Fruit fly (Drosophila melanogaster) whole organism, embryonic: ENCODE measurements around the gene lobo.

Source experiments
- Abd-B ChIP-seq: fragments of 200-800 bp; sonication (Bioruptor generic); optimal IDR thresholded peaks from 2 replicates; lab custom pipeline; 2018; ENCODE audit warnings: missing biosample characterization, mild to moderate bottlenecking, missing genetic modification characterization, moderate library complexity
- Ada2b ChIP-seq: fragments of 200-800 bp; sonication (Bioruptor generic); IDR thresholded peaks from 2 replicates; pipeline ENCODE4 v1.3.6; 2022; ENCODE audit warnings: missing biosample characterization, missing genetic modification characterization
- Adf1 ChIP-seq: fragments of 200-800 bp; sonication (Bioruptor generic); IDR thresholded peaks from 2 replicates; pipeline ENCODE4 v1.3.6; 2022; ENCODE audit warnings: missing biosample characterization, missing genetic modification characterization
- CG1024 ChIP-seq: fragments of 200-800 bp; sonication (Bioruptor generic); IDR thresholded peaks from 2 replicates; pipeline ENCODE4 v1.3.6; 2022; ENCODE audit warnings: missing biosample characterization, missing genetic modification characterization
- CG10431 ChIP-seq: fragments of 200-800 bp; sonication (Bioruptor generic); optimal IDR thresholded peaks from 3 replicates; lab custom pipeline; 2018; ENCODE audit warnings: missing biosample characterization, mild to moderate bottlenecking, missing genetic modification characterization
- CG11695 ChIP-seq: fragments of 200-800 bp; sonication (Bioruptor generic); IDR thresholded peaks from 3 replicates; pipeline ENCODE4 v1.3.6; 2022; ENCODE audit warnings: missing biosample characterization, missing genetic modification characterization
- CG12155 ChIP-seq: fragments of 200-800 bp; sonication (Bioruptor generic); optimal IDR thresholded peaks from 3 replicates; lab custom pipeline; 2016; ENCODE audit warnings: missing biosample characterization, missing genetic modification characterization
- CG13123 ChIP-seq: fragments of 200-800 bp; sonication (Bioruptor generic); optimal IDR thresholded peaks from 2 replicates; lab custom pipeline; 2016; ENCODE audit warnings: missing biosample characterization, missing genetic modification characterization
- CG17385 ChIP-seq: fragments of 200-800 bp; sonication (Bioruptor generic); optimal IDR thresholded peaks from 3 replicates; lab custom pipeline; 2018; ENCODE audit warnings: missing biosample characterization, mild to moderate bottlenecking, missing genetic modification characterization
- CG18011 ChIP-seq: fragments of 200-800 bp; sonication (Bioruptor generic); optimal IDR thresholded peaks from 2 replicates; lab custom pipeline; 2017; ENCODE audit warnings: missing biosample characterization, missing genetic modification characterization, mild to moderate bottlenecking, moderate library complexity, missing genotype
- CG18599 ChIP-seq: fragments of 200-800 bp; sonication (Bioruptor generic); optimal IDR thresholded peaks from 3 replicates; lab custom pipeline; 2017; ENCODE audit warnings: missing biosample characterization, missing genetic modification characterization, mild to moderate bottlenecking, moderate library complexity, missing genetic modification reagents
- CG18764 ChIP-seq: fragments of 200-800 bp; sonication (Bioruptor generic); optimal IDR thresholded peaks from 3 replicates; lab custom pipeline; 2016; ENCODE audit warnings: missing biosample characterization, missing genetic modification characterization
- CG2120 ChIP-seq: fragments of 200-800 bp; sonication (Bioruptor generic); optimal IDR thresholded peaks from 3 replicates; lab custom pipeline; 2016; ENCODE audit warnings: missing biosample characterization, missing genetic modification characterization
- CG2202 ChIP-seq: fragments of 200-800 bp; sonication (Bioruptor generic); optimal IDR thresholded peaks from 2 replicates; lab custom pipeline; 2018; ENCODE audit warnings: missing biosample characterization, mild to moderate bottlenecking, missing genetic modification characterization
- CG4328 ChIP-seq: fragments of 200-800 bp; sonication (Bioruptor generic); optimal IDR thresholded peaks from 3 replicates; lab custom pipeline; 2017; ENCODE audit warnings: missing biosample characterization, missing genetic modification reagents, missing genetic modification characterization
- CG6689 ChIP-seq: fragments of 200-800 bp; sonication (Bioruptor generic); IDR thresholded peaks from 2 replicates; pipeline ENCODE4 v1.3.6; 2022; ENCODE audit warnings: missing biosample characterization, missing genetic modification characterization
- CG7556 ChIP-seq: fragments of 200-800 bp; sonication (Bioruptor generic); optimal IDR thresholded peaks from 2 replicates; lab custom pipeline; 2017; ENCODE audit warnings: missing biosample characterization, mild to moderate bottlenecking, missing genetic modification characterization
- CG7963 ChIP-seq: fragments of 200-800 bp; sonication (Bioruptor generic); IDR thresholded peaks from 3 replicates; pipeline ENCODE4 v1.3.6; 2022; ENCODE audit warnings: missing biosample characterization, missing genetic modification characterization; ENCODE audit not compliant: partially characterized antibody
- CG8359 ChIP-seq: fragments of 200-800 bp; sonication (Bioruptor generic); optimal IDR thresholded peaks from 2 replicates; lab custom pipeline; 2017; ENCODE audit warnings: missing biosample characterization, mild to moderate bottlenecking, missing genetic modification characterization, borderline replicate concordance
- CG8765 ChIP-seq: fragments of 200-800 bp; sonication (Bioruptor generic); IDR thresholded peaks from 2 replicates; pipeline ENCODE4 v1.3.6; 2022; ENCODE audit warnings: missing biosample characterization, missing genetic modification characterization
- CG9215 ChIP-seq: fragments of 200-800 bp; sonication (Bioruptor generic); IDR thresholded peaks from 2 replicates; pipeline ENCODE4 v1.3.6; 2022; ENCODE audit warnings: missing biosample characterization, missing genetic modification characterization
- Dref ChIP-seq: fragments of 200-800 bp; sonication (Bioruptor generic); IDR thresholded peaks from 2 replicates; pipeline ENCODE4 v1.3.6; 2022; ENCODE audit warnings: missing biosample characterization, missing genetic modification characterization
- Drgx ChIP-seq: fragments of 200-800 bp; sonication (Bioruptor generic); IDR thresholded peaks from 2 replicates; pipeline ENCODE4 v1.3.6; 2022; ENCODE audit warnings: missing biosample characterization, missing genetic modification characterization
- GATAe ChIP-seq: fragments of 200-800 bp; sonication (Bioruptor generic); conservative IDR thresholded peaks from 2 replicates; pipeline ENCODE4 v1.3.6; 2022; ENCODE audit warnings: missing biosample characterization, missing genetic modification characterization
- Mrtf ChIP-seq: fragments of 200-800 bp; sonication (Bioruptor generic); IDR thresholded peaks from 3 replicates; pipeline ENCODE4 v1.3.6; 2022; ENCODE audit warnings: missing biosample characterization, missing genetic modification characterization
- Nf-YA ChIP-seq: fragments of 200-800 bp; sonication (Bioruptor generic); IDR thresholded peaks from 2 replicates; pipeline ENCODE4 v1.3.6; 2022; ENCODE audit warnings: missing biosample characterization, missing genetic modification characterization
- Oaz ChIP-seq: fragments of 200-800 bp; sonication (Bioruptor generic); IDR thresholded peaks from 2 replicates; pipeline ENCODE4 v1.3.6; 2022; ENCODE audit warnings: missing biosample characterization, missing genetic modification characterization
- Six4 ChIP-seq: fragments of 200-800 bp; sonication (Bioruptor generic); optimal IDR thresholded peaks from 2 replicates; lab custom pipeline; 2016; ENCODE audit warnings: missing biosample characterization, missing genetic modification characterization
- Taf1 ChIP-seq: fragments of 200-800 bp; sonication (Bioruptor generic); IDR thresholded peaks from 2 replicates; pipeline ENCODE4 v1.3.6; 2022; ENCODE audit warnings: missing biosample characterization, missing genetic modification characterization
- Trl ChIP-seq, 3 experiments: fragments of >200 bp in 2 of 3; fragments of 200-800 bp in 1 of 3; sonication (Bioruptor generic) in 1 of 3; optimal IDR thresholded peaks; 2 replicates in 1 of 3; 3 replicates in 2 of 3; lab custom pipeline; 2016 to 2017; ENCODE audit warnings: missing biosample characterization in 1 of 3, missing genetic modification characterization in 1 of 3
- YL-1 ChIP-seq: fragments of 200-800 bp; sonication (Bioruptor generic); optimal IDR thresholded peaks from 3 replicates; lab custom pipeline; 2017; ENCODE audit warnings: missing biosample characterization, mild to moderate bottlenecking, missing genetic modification characterization
- br ChIP-seq: fragments of >200 bp; optimal IDR thresholded peaks from 2 replicates; lab custom pipeline; 2017
- cad ChIP-seq: fragments of >200 bp; optimal IDR thresholded peaks from 2 replicates; lab custom pipeline; 2017; ENCODE audit warnings: missing biosample characterization, missing genetic modification characterization
- cato ChIP-seq: fragments of 200-800 bp; sonication (Bioruptor generic); optimal IDR thresholded peaks from 2 replicates; lab custom pipeline; 2016; ENCODE audit warnings: missing biosample characterization, missing genetic modification characterization, borderline replicate concordance
- dan ChIP-seq: fragments of 200-800 bp; sonication (Bioruptor generic); IDR thresholded peaks from 2 replicates; pipeline ENCODE4 v1.3.6; 2022; ENCODE audit warnings: missing biosample characterization, missing genetic modification characterization
- gce ChIP-seq: fragments of 200-800 bp; sonication (Bioruptor generic); IDR thresholded peaks from 3 replicates; pipeline ENCODE4 v1.3.6; 2022; ENCODE audit warnings: missing biosample characterization, missing genetic modification characterization
- gro ChIP-seq: fragments of 200-800 bp; sonication (Bioruptor generic); optimal IDR thresholded peaks from 2 replicates; lab custom pipeline; 2016; ENCODE audit warnings: missing biosample characterization, missing genetic modification characterization
- hth ChIP-seq: fragments of >200 bp; optimal IDR thresholded peaks from 2 replicates; lab custom pipeline; 2017; ENCODE audit warnings: inconsistent platforms
- kni ChIP-seq: fragments of 200-800 bp; sonication (Bioruptor generic); optimal IDR thresholded peaks from 3 replicates; lab custom pipeline; 2017; ENCODE audit warnings: mild to moderate bottlenecking, missing biosample characterization, missing genetic modification reagents, missing genetic modification characterization
- luna ChIP-seq: fragments of 200-800 bp; sonication (Bioruptor generic); optimal IDR thresholded peaks from 2 replicates; lab custom pipeline; 2016; ENCODE audit warnings: missing biosample characterization, missing genetic modification characterization
- nau ChIP-seq: fragments of 200-800 bp; sonication (Bioruptor generic); optimal IDR thresholded peaks from 3 replicates; lab custom pipeline; 2017; ENCODE audit warnings: missing biosample characterization, mild to moderate bottlenecking, missing genetic modification characterization, missing genetic modification reagents
- salm ChIP-seq: fragments of 200-800 bp; sonication (Bioruptor generic); optimal IDR thresholded peaks from 2 replicates; lab custom pipeline; 2018; ENCODE audit warnings: missing biosample characterization, mild to moderate bottlenecking, missing genetic modification characterization
- sc ChIP-seq, 3 experiments: fragments of >200 bp in 2 of 3; fragments of 200-800 bp in 1 of 3; sonication (Bioruptor generic) in 1 of 3; optimal IDR thresholded peaks; 2 replicates in 2 of 3; 3 replicates in 1 of 3; lab custom pipeline; 2017; ENCODE audit warnings: mild to moderate bottlenecking in 1 of 3, missing biosample characterization in 1 of 3, missing genetic modification characterization in 1 of 3, missing genetic modification reagents in 1 of 3
- sd ChIP-seq: fragments of 200-800 bp; sonication (Bioruptor generic); optimal IDR thresholded peaks from 3 replicates; lab custom pipeline; 2018; ENCODE audit warnings: missing biosample characterization, mild to moderate bottlenecking, missing genetic modification characterization, moderate library complexity
- seq ChIP-seq: fragments of 200-800 bp; sonication (Bioruptor generic); IDR thresholded peaks from 2 replicates; pipeline ENCODE4 v1.3.6; 2022; ENCODE audit warnings: missing biosample characterization, missing genetic modification characterization
- trh ChIP-seq: fragments of 200-800 bp; sonication (Bioruptor generic); optimal IDR thresholded peaks from 2 replicates; lab custom pipeline; 2016; ENCODE audit warnings: missing biosample characterization, missing genetic modification characterization
- ttk ChIP-seq: fragments of 200-800 bp; sonication (Bioruptor generic); IDR thresholded peaks from 2 replicates; pipeline ENCODE4 v2.1.2; 2022; ENCODE audit warnings: missing biosample characterization, missing genetic modification characterization
- twi ChIP-seq: fragments of 200-800 bp; optimal IDR thresholded peaks from 2 replicates; lab custom pipeline; 2019; ENCODE audit warnings: missing biosample characterization, mild to moderate bottlenecking, missing genetic modification characterization, moderate library complexity
- vfl ChIP-seq: fragments of 200-800 bp; sonication (Bioruptor generic); optimal IDR thresholded peaks from 2 replicates; lab custom pipeline; 2016; ENCODE audit warnings: missing biosample characterization, missing genetic modification characterization
- zen ChIP-seq: fragments of 200-800 bp; sonication (Bioruptor generic); optimal IDR thresholded peaks from 3 replicates; lab custom pipeline; 2018; ENCODE audit warnings: missing biosample characterization, mild to moderate bottlenecking, missing genetic modification characterization, moderate library complexity
- zfh2 ChIP-seq: fragments of 200-800 bp; sonication (Bioruptor generic); optimal IDR thresholded peaks from 2 replicates; lab custom pipeline; 2016; ENCODE audit warnings: missing biosample characterization, missing genetic modification characterization

lobo gene

DNA sequence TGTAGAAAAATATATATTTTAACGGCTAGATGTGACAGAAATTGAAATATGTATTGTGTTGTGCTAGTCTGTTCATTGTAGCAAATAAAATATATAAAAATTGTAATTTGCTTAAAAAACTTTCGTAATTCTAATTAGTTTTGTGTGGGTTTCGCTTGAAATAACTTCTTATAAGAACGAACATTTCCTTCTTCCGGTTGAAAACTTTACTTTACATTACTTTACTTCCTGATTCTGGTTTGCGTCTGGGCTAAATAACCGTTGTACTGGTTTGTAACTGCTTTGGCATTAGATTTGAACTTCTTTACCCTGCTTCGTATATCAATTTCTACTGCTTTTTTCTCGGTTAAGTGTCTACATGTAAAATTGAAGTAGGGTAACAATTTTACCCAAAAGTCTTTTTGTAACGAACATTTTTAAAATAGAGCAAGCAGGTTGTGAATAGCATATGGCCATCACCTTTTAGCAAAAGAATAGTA is at the start of gene lobo (continued):
- TF ChIP-seq cad = no peak
- TF ChIP-seq CG13123 (GFP tag; lab: Kevin White, UChicago) = peak; percentile 7
- peak; percentile 25; the same call in 1 of the 3 replicates for TF ChIP-seq Mrtf (GFP tag; lab: Robert Waterston, UW)
- no peak for TF ChIP-seq CG10431 (GFP tag; lab: Kevin White, UChicago)
- no peak for TF ChIP-seq Nf-YA
- TF ChIP-seq CG7556 (GFP tag; lab: Kevin White, UChicago) = peak; percentile 32
- peak in 1 of 2 experiments; percentile 1 for TF ChIP-seq Trl (optimal IDR thresholded peaks at IDR 0.05; lab: Kevin White, UChicago)
- peak; percentile 65 for TF ChIP-seq Trl (GFP tag; optimal IDR thresholded peaks at IDR 0.05; lab: Kevin White, UChicago)
- no peak for TF ChIP-seq Dref (GFP tag; lab: Robert Waterston, UW)
- no peak for TF ChIP-seq CG18764 (GFP tag; lab: Kevin White, UChicago)
- no peak for TF ChIP-seq vfl (GFP tag; lab: Kevin White, UChicago)
- peak; percentile 45 for TF ChIP-seq trh
- TF ChIP-seq br (lab: Kevin White, UChicago) = no peak
- peak; percentile 41 for TF ChIP-seq CG4328 (GFP tag; lab: Kevin White, UChicago)
- TF ChIP-seq sc (optimal IDR thresholded peaks at IDR 0.05; lab: Kevin White, UChicago) = no peak
- peak; percentile 35 for TF ChIP-seq sc (GFP tag; optimal IDR thresholded peaks at IDR 0.05; lab: Kevin White, UChicago)
- peak; percentile 71; the same call in 1 of the 2 replicates for TF ChIP-seq Oaz (GFP tag; lab: Robert Waterston, UW)
- peak; percentile 55 for TF ChIP-seq CG2120 (GFP tag; lab: Kevin White, UChicago)
- no peak for TF ChIP-seq dan (GFP tag; lab: Robert Waterston, UW)
- TF ChIP-seq CG2202 (tag; lab: Kevin White, UChicago) = peak; percentile 47
- peak; percentile 45 for TF ChIP-seq zfh2
- no peak for TF ChIP-seq CG1024 (GFP tag; lab: Robert Waterston, UW)
- no peak for TF ChIP-seq gce (GFP tag; lab: Robert Waterston, UW)
- peak; percentile 57 for TF ChIP-seq twi (tag; lab: Kevin White, UChicago)
- peak; percentile 42 for TF ChIP-seq CG9215 (GFP tag; lab: Robert Waterston, UW)
- TF ChIP-seq CG7963 (GFP tag; lab: Robert Waterston, UW) = no peak
- TF ChIP-seq Taf1 = no peak
- TF ChIP-seq Drgx (GFP tag; lab: Robert Waterston, UW) = no peak
- peak; percentile 48 for TF ChIP-seq Adf1 (GFP tag; lab: Robert Waterston, UW)
- TF ChIP-seq Six4 (GFP tag; lab: Kevin White, UChicago) = peak; percentile 15
- no peak for TF ChIP-seq CG6689 (GFP tag; lab: Robert Waterston, UW)
- peak; percentile 83 for TF ChIP-seq zen (tag; lab: Kevin White, UChicago)
- peak; percentile 52 for TF ChIP-seq ttk (GFP tag; lab: Robert Waterston, UW)
- peak; percentile 95 for TF ChIP-seq CG18011 (GFP tag; lab: Kevin White, UChicago)
- TF ChIP-seq Ada2b = no peak
- no peak; the same call in 2 of the 3 replicates for TF ChIP-seq CG11695 (GFP tag; lab: Robert Waterston, UW)
- TF ChIP-seq cato (GFP tag; lab: Kevin White, UChicago) = peak; percentile 34
- TF ChIP-seq hth (lab: Kevin White, UChicago) = no peak
- TF ChIP-seq sd (tag; lab: Kevin White, UChicago) = no peak
- TF ChIP-seq CG12155 (GFP tag; lab: Kevin White, UChicago) = peak; percentile 9
- TF ChIP-seq luna (GFP tag; lab: Kevin White, UChicago) = peak; percentile 27
- TF ChIP-seq Abd-B = peak; percentile 65
- TF ChIP-seq YL-1 (GFP tag; lab: Kevin White, UChicago) = peak; percentile 4
- no peak for TF ChIP-seq GATAe (GFP tag; lab: Robert Waterston, UW)
- no peak for TF ChIP-seq CG18599 (GFP tag; lab: Kevin White, UChicago)
- peak; percentile 59 for TF ChIP-seq CG17385
- no peak for TF ChIP-seq nau (GFP tag; lab: Kevin White, UChicago)
- TF ChIP-seq seq (GFP tag; lab: Robert Waterston, UW) = peak; percentile 48; the same call in 1 of the 2 replicates
- no peak for TF ChIP-seq CG8359
- peak; percentile 10 for TF ChIP-seq kni (GFP tag; lab: Kevin White, UChicago)
- TF ChIP-seq salm = no peak
- TF ChIP-seq gro (GFP tag; lab: Kevin White, UChicago) = peak; percentile 57
- TF ChIP-seq CG8765 (GFP tag; lab: Robert Waterston, UW) = no peak
